Worm (Caenorhabditis elegans): ENCODE measurements around the gene cyn-13.

- TF ChIP-seq hmg-4 (GFP tag; optimal IDR thresholded peaks at IDR 0.05) (no peak), flt-1 (GFP tag; IDR thresholded peaks at IDR 0.05) (no peak), F13C5.2 (tag; optimal IDR thresholded peaks at IDR 0.05) (no peak), hmbx-1 (tag; optimal IDR thresholded peaks at IDR 0.05) (no peak), hnd-1 (tag; optimal IDR thresholded peaks at IDR 0.05) (no peak), ceh-36 (tag; optimal IDR thresholded peaks at IDR 0.05) (no peak), ama-1 (optimal IDR thresholded peaks at IDR 0.05) (no peak), tbx-11 (GFP tag; IDR thresholded peaks at IDR 0.05) (no peak), sea-1 (GFP tag; conservative IDR thresholded peaks at IDR 0.05) (no peak), tra-4 (tag; optimal IDR thresholded peaks at IDR 0.05) (no peak), B0310.2 (tag; optimal IDR thresholded peaks at IDR 0.05) (no peak)
These were observed 34.0 kb upstream of the cyn-13 start for ce11 chrIV:17150418-17150817.

Data from whole organism, early embryonic.